Worm (Caenorhabditis elegans): Measurements from ENCODE around the gene hlh-26.

- TF ChIP-seq ama-1 (optimal IDR thresholded peaks at IDR 0.05) (no peak), ceh-13 (GFP tag; optimal IDR thresholded peaks at IDR 0.05) (no peak), hmg-4 (GFP tag; optimal IDR thresholded peaks at IDR 0.05) (no peak), ets-7 (tag; optimal IDR thresholded peaks at IDR 0.05) (no peak), flt-1 (GFP tag; IDR thresholded peaks at IDR 0.05) (no peak), B0310.2 (tag; optimal IDR thresholded peaks at IDR 0.05) (no peak), aly-1 (tag; optimal IDR thresholded peaks at IDR 0.05) (no peak), hmbx-1 (tag; optimal IDR thresholded peaks at IDR 0.05) (no peak), sea-1 (GFP tag; conservative IDR thresholded peaks at IDR 0.05) (no peak), hnd-1 (tag; optimal IDR thresholded peaks at IDR 0.05) (no peak), ceh-36 (tag; optimal IDR thresholded peaks at IDR 0.05) (no peak), pes-1 (GFP tag; IDR thresholded peaks at IDR 0.05) (no peak), tbx-37 (GFP tag; conservative IDR thresholded peaks at IDR 0.05) (no peak), tra-4 (tag; optimal IDR thresholded peaks at IDR 0.05) (no peak)
Measured at ce11 chrII:5531855-5532328, 1.6 kb downstream of the hlh-26 start, which contains the start of gene C17C3.9.

Measured in whole organism, early embryonic.